Worm (Caenorhabditis elegans) whole organism, L4/young adult: ENCODE data around the gene T06C12.11.

ENCODE experiments used
- W03F9.2 ChIP-seq: fragments of 150-350 bp; optimal IDR thresholded peaks from 2 replicates; lab custom pipeline; 2014; ENCODE audit warnings: missing biosample characterization, missing genetic modification characterization
- him-1 ChIP-seq: sonication (generic microtip); optimal IDR thresholded peaks from 2 replicates; lab custom pipeline; 2016; ENCODE audit warnings: missing genotype, missing genetic modification reagents, missing genetic modification characterization, missing compliant biosample characterization

DNA sequence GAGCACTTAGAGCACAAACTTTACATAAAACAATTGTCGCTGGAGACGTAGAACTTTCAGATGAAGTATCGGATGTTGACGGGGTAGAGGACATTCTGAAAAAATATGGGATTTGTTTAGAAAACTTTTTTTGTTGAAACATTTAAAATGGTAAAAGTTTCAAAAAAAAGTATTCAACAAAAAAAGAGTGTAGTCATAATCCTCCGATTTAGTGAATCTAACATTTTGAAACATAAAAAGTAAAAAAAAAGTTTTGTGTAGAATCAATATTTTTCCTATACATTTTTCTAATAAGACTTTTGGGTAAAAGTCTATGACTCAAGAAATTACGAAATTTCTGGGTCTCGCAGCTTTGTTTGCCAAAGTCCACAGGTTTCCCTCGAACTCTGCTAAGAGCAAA is 3.9 kb downstream of the T06C12.11 start, which contains the start of gene nhr-213:
- TF ChIP-seq W03F9.2 (tag; lab: Kevin White, UChicago) (no peak), him-1 (tag; lab: Kevin White, UChicago) (no peak)
